Fruit fly (Drosophila melanogaster) whole organism, prepupa: ENCODE data around the gene CG10055.

Experiments used
- Blimp-1 ChIP-seq: fragments of 200-800 bp; sonication (Bioruptor generic); optimal IDR thresholded peaks from 3 replicates; lab custom pipeline; 2017; ENCODE audit warnings: missing biosample characterization, missing genetic modification characterization, mild to moderate bottlenecking, moderate library complexity, missing genetic modification reagents
- CG10669 ChIP-seq: fragments of 200-800 bp; sonication (Bioruptor generic); optimal IDR thresholded peaks from 3 replicates; lab custom pipeline; 2018; ENCODE audit warnings: missing biosample characterization, mild to moderate bottlenecking, missing genetic modification characterization, moderate library complexity
- CG11294 ChIP-seq: fragments of 200-800 bp; sonication (Bioruptor generic); IDR thresholded peaks from 2 replicates; pipeline ENCODE4 v1.3.6; 2022; ENCODE audit warnings: missing biosample characterization, missing genetic modification characterization
- CG11762 ChIP-seq: fragments of 200-800 bp; sonication (Bioruptor generic); optimal IDR thresholded peaks from 3 replicates; lab custom pipeline; 2016; ENCODE audit warnings: missing biosample characterization, missing genetic modification characterization; ENCODE audit not compliant: insufficient read depth
- CG11902 ChIP-seq: fragments of 200-800 bp; sonication (Bioruptor generic); optimal IDR thresholded peaks from 3 replicates; lab custom pipeline; 2016; ENCODE audit warnings: missing biosample characterization, missing genetic modification characterization
- CG15336 ChIP-seq: fragments of 200-800 bp; sonication (Bioruptor generic); IDR thresholded peaks from 2 replicates; pipeline ENCODE4 v1.3.6; 2022; ENCODE audit warnings: missing biosample characterization, missing genetic modification characterization
- CG1621 ChIP-seq: fragments of 200-800 bp; sonication (Bioruptor generic); optimal IDR thresholded peaks from 3 replicates; lab custom pipeline; 2018; ENCODE audit warnings: missing biosample characterization, mild to moderate bottlenecking, missing genetic modification characterization
- CG16779 ChIP-seq: fragments of 200-800 bp; sonication (Bioruptor generic); optimal IDR thresholded peaks from 3 replicates; lab custom pipeline; 2017; ENCODE audit warnings: missing biosample characterization, mild to moderate bottlenecking, missing genetic modification characterization
- CG3032 ChIP-seq: fragments of 200-800 bp; optimal IDR thresholded peaks from 2 replicates; lab custom pipeline; 2019; ENCODE audit warnings: missing biosample characterization, mild to moderate bottlenecking, missing genetic modification characterization, moderate library complexity
- CG32006 ChIP-seq: fragments of 200-800 bp; sonication (Bioruptor generic); optimal IDR thresholded peaks from 3 replicates; lab custom pipeline; 2017; ENCODE audit warnings: missing biosample characterization, mild to moderate bottlenecking, missing genetic modification characterization
- CG34406 ChIP-seq: fragments of 200-800 bp; sonication (Bioruptor generic); optimal IDR thresholded peaks from 3 replicates; lab custom pipeline; 2016; ENCODE audit warnings: missing biosample characterization, missing genetic modification characterization
- CG3919 ChIP-seq: fragments of 200-800 bp; sonication (Bioruptor generic); optimal IDR thresholded peaks from 3 replicates; lab custom pipeline; 2016; ENCODE audit warnings: missing biosample characterization, missing genetic modification characterization
- CG4318 ChIP-seq: fragments of 200-800 bp; sonication (Bioruptor generic); optimal IDR thresholded peaks from 3 replicates; lab custom pipeline; 2017; ENCODE audit warnings: missing biosample characterization, mild to moderate bottlenecking, missing genetic modification characterization
- CG6163 ChIP-seq: fragments of 200-800 bp; sonication (Bioruptor generic); IDR thresholded peaks from 3 replicates; pipeline ENCODE4 v1.3.6; 2022; ENCODE audit warnings: missing biosample characterization, missing genetic modification characterization
- CG6276 ChIP-seq: fragments of 200-800 bp; sonication (Bioruptor generic); optimal IDR thresholded peaks from 2 replicates; lab custom pipeline; 2017; ENCODE audit warnings: missing biosample characterization, mild to moderate bottlenecking, missing genetic modification characterization
- CG6792 ChIP-seq: fragments of 200-800 bp; sonication (Bioruptor generic); optimal IDR thresholded peaks from 3 replicates; lab custom pipeline; 2016; ENCODE audit warnings: missing biosample characterization, missing genetic modification characterization
- CG6808 ChIP-seq: fragments of 200-800 bp; sonication (Bioruptor generic); optimal IDR thresholded peaks from 3 replicates; lab custom pipeline; 2017; ENCODE audit warnings: missing biosample characterization, missing genetic modification characterization, mild to moderate bottlenecking, moderate library complexity, missing genetic modification reagents
- CG6854 ChIP-seq: fragments of 200-800 bp; sonication (Bioruptor generic); optimal IDR thresholded peaks from 2 replicates; lab custom pipeline; 2017; ENCODE audit warnings: missing biosample characterization, mild to moderate bottlenecking, missing genetic modification characterization
- CG7368 ChIP-seq: fragments of 200-800 bp; sonication (Bioruptor generic); optimal IDR thresholded peaks from 3 replicates; lab custom pipeline; 2016; ENCODE audit warnings: missing biosample characterization, missing genetic modification characterization
- CG8119 ChIP-seq: fragments of 200-800 bp; sonication (Bioruptor generic); IDR thresholded peaks from 3 replicates; pipeline ENCODE4 v1.3.6; 2022; ENCODE audit warnings: missing biosample characterization, missing genetic modification characterization
- CG8319 ChIP-seq: fragments of 200-800 bp; sonication (Bioruptor generic); optimal IDR thresholded peaks from 3 replicates; lab custom pipeline; 2016; ENCODE audit warnings: missing biosample characterization, missing genetic modification characterization
- CG8632 ChIP-seq: fragments of 200-800 bp; sonication (Bioruptor generic); optimal IDR thresholded peaks from 3 replicates; lab custom pipeline; 2016; ENCODE audit warnings: missing biosample characterization, missing genetic modification characterization
- CG9139 ChIP-seq: fragments of 200-800 bp; sonication (Bioruptor generic); optimal IDR thresholded peaks from 3 replicates; lab custom pipeline; 2017; ENCODE audit warnings: missing biosample characterization, mild to moderate bottlenecking, missing genetic modification characterization
- Eip75B ChIP-seq: fragments of 200-800 bp; sonication (Bioruptor generic); optimal IDR thresholded peaks from 3 replicates; lab custom pipeline; 2016; ENCODE audit warnings: missing biosample characterization, missing genetic modification characterization
- Eip78C ChIP-seq: fragments of 200-800 bp; sonication (Bioruptor generic); peaks from one replicate; lab custom pipeline; 2016; ENCODE audit warnings: missing biosample characterization, missing genetic modification characterization
- Eip93F ChIP-seq: fragments of 200-800 bp; sonication (Bioruptor generic); optimal IDR thresholded peaks from 2 replicates; lab custom pipeline; 2016; ENCODE audit warnings: missing biosample characterization, mild to moderate bottlenecking, missing genetic modification characterization
- Ets96B ChIP-seq: fragments of 200-800 bp; optimal IDR thresholded peaks from 2 replicates; lab custom pipeline; 2019; ENCODE audit warnings: missing biosample characterization, mild to moderate bottlenecking, missing genetic modification characterization, moderate library complexity
- Gug ChIP-seq: fragments of 200-800 bp; sonication (Bioruptor generic); IDR thresholded peaks from 2 replicates; pipeline ENCODE4 v1.3.6; 2022; ENCODE audit warnings: missing biosample characterization, missing genetic modification characterization
- Hr38 ChIP-seq: sonication (Bioruptor generic); optimal IDR thresholded peaks from 2 replicates; lab custom pipeline; 2016; ENCODE audit warnings: missing biosample characterization, missing genetic modification characterization
- Hr39 ChIP-seq: fragments of 200-800 bp; sonication (Bioruptor generic); optimal IDR thresholded peaks from 2 replicates; lab custom pipeline; 2016; ENCODE audit warnings: missing biosample characterization, missing genetic modification characterization
- Hr4 ChIP-seq: fragments of 200-800 bp; sonication (Bioruptor generic); optimal IDR thresholded peaks from 3 replicates; lab custom pipeline; 2016; ENCODE audit warnings: missing biosample characterization, missing genetic modification characterization
- Met ChIP-seq: fragments of 200-800 bp; sonication (Bioruptor generic); optimal IDR thresholded peaks from 3 replicates; lab custom pipeline; 2016; ENCODE audit warnings: missing biosample characterization, missing genetic modification characterization
- OdsH ChIP-seq: fragments of 200-800 bp; sonication (Bioruptor generic); optimal IDR thresholded peaks from 3 replicates; lab custom pipeline; 2016; ENCODE audit warnings: missing biosample characterization, missing genetic modification characterization
- Smox ChIP-seq: fragments of 200-800 bp; sonication (Bioruptor generic); optimal IDR thresholded peaks from 3 replicates; lab custom pipeline; 2016; ENCODE audit warnings: missing biosample characterization, missing genetic modification characterization
- Sox102F ChIP-seq: fragments of 200-800 bp; sonication (Bioruptor generic); optimal IDR thresholded peaks from 2 replicates; lab custom pipeline; 2016; ENCODE audit warnings: missing biosample characterization, mild to moderate bottlenecking, missing genetic modification characterization
- Sox15 ChIP-seq: fragments of 200-800 bp; sonication (Bioruptor generic); optimal IDR thresholded peaks from 3 replicates; lab custom pipeline; 2016; ENCODE audit warnings: missing biosample characterization, missing genetic modification characterization
- achi ChIP-seq: fragments of 200-800 bp; sonication (Bioruptor generic); optimal IDR thresholded peaks from 3 replicates; lab custom pipeline; 2016; ENCODE audit warnings: missing biosample characterization, missing genetic modification characterization
- eg ChIP-seq: fragments of 200-800 bp; sonication (Bioruptor generic); IDR thresholded peaks from 3 replicates; pipeline ENCODE4 v1.3.6; 2022; ENCODE audit warnings: missing biosample characterization, missing genetic modification characterization
- esn ChIP-seq: fragments of 200-800 bp; sonication (Bioruptor generic); optimal IDR thresholded peaks from 2 replicates; lab custom pipeline; 2016; ENCODE audit warnings: missing biosample characterization, mild to moderate bottlenecking, missing genetic modification characterization, moderate library complexity
- fd59A ChIP-seq: fragments of 200-800 bp; sonication (Bioruptor generic); optimal IDR thresholded peaks from 2 replicates; lab custom pipeline; 2017; ENCODE audit warnings: missing biosample characterization, mild to moderate bottlenecking, missing genetic modification characterization, missing genetic modification reagents
- fkh ChIP-seq: fragments of 200-800 bp; sonication (Bioruptor generic); optimal IDR thresholded peaks from 3 replicates; lab custom pipeline; 2017; ENCODE audit warnings: missing biosample characterization, mild to moderate bottlenecking, missing genetic modification characterization, moderate library complexity
- lz ChIP-seq: fragments of 200-800 bp; sonication (Bioruptor generic); optimal IDR thresholded peaks from 3 replicates; lab custom pipeline; 2016; ENCODE audit warnings: missing biosample characterization, missing genetic modification characterization
- net ChIP-seq: fragments of 200-800 bp; sonication (Bioruptor generic); optimal IDR thresholded peaks from 3 replicates; lab custom pipeline; 2016; ENCODE audit warnings: missing biosample characterization, missing genetic modification characterization
- salr ChIP-seq, 2 experiments: fragments of 200-800 bp; sonication (Bioruptor generic); optimal IDR thresholded peaks; 3 replicates each; lab custom pipeline; 2016 to 2018; ENCODE audit warnings: missing biosample characterization in 2 of 2, missing genetic modification characterization in 2 of 2, mild to moderate bottlenecking in 1 of 2
- ss ChIP-seq, 2 experiments: fragments of 200-800 bp; sonication (Bioruptor generic); optimal IDR thresholded peaks; 2 replicates in 1 of 2; 3 replicates in 1 of 2; lab custom pipeline; 2017 to 2018; ENCODE audit warnings: mild to moderate bottlenecking in 2 of 2, missing biosample characterization in 2 of 2, missing genetic modification characterization in 2 of 2, moderate library complexity in 1 of 2
- svp ChIP-seq: fragments of 200-800 bp; sonication (Bioruptor generic); peaks from one replicate; lab custom pipeline; 2016; ENCODE audit warnings: missing biosample characterization, missing genetic modification characterization
- topi ChIP-seq: fragments of 200-800 bp; sonication (Bioruptor generic); optimal IDR thresholded peaks from 3 replicates; lab custom pipeline; 2016; ENCODE audit warnings: missing biosample characterization, missing genetic modification characterization
- vri ChIP-seq: fragments of 200-800 bp; sonication (Bioruptor generic); optimal IDR thresholded peaks from 3 replicates; lab custom pipeline; 2016; ENCODE audit warnings: missing biosample characterization, mild to moderate bottlenecking, missing genetic modification characterization

Gene CG10055

DNA sequence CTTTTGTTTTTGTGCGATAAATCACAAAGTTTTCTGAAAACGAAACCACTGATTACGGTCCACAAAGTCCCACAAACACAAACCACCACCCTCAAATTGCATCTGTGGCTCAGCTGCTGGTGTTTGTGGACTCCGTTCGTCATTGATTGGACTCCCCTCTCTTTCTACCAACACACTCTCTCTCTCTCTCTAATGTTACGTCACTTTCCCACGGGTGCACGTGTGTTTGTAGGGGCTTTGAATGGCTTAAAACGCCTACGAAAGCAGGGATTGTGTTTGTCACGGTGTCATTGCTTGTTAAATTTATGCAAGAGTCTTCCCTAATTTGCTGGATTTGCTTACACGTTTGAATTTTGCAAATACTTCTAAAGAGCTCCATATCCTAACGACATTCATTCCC, 1.5 kb upstream of the CG10055 start:
- TF ChIP-seq vri (GFP tag; lab: Kevin White, UChicago) (peak; percentile 88), CG32006 (GFP tag; lab: Kevin White, UChicago) (no peak), Met (GFP tag; lab: Kevin White, UChicago) (no peak), CG8119 (GFP tag; lab: Robert Waterston, UW) (no peak), CG6163 (GFP tag; lab: Robert Waterston, UW) (no peak), OdsH (GFP tag; lab: Kevin White, UChicago) (no peak), esn (GFP tag; lab: Kevin White, UChicago) (no peak)
- TF ChIP-seq, all 60 proteins: peak for 1

DNA sequence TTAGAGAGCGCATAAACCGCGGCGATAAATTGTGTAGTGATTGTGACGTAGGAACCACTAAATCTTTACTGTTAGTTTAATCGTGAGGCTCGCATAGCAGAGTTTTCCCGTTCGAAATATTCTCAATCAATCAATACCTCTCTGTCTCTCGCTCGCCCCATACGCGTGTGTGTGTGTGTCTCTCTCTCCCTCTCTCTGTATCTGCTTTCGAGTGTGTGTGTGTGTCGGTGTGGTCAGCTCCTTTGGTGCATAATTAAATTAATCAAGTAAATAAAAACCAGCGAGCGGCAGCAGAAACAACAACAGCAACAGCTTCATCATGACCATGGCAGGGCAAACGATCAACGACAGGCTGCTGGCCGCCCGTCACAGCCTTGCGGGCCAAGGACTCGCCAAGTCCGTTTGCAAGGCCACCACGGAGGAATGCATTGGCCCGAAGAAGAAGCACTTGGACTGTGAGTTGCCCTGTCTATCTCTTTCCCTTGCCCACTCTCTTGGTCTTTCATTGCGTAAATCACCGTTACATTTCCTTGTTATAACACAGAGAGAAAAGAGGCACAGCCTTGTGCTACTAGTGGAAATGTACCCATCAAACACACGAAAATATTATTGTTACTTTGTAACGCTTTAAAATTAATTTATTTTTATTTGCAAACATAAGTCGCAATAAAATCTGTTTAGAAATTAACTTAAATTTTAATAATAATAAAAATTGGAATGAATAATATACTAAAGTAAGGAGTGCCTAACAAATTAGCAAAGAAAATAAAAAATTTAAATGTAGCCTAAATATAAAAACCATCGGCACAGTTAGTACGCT, 830 bp upstream of the CG10055 start:
- TF ChIP-seq lz (GFP tag; lab: Kevin White, UChicago) (peak; percentile 40), CG6792 (peak; percentile 27), Met (GFP tag; lab: Kevin White, UChicago) (no peak), CG6854 (GFP tag; lab: Kevin White, UChicago) (no peak), CG8319 (GFP tag; lab: Kevin White, UChicago) (peak; percentile 10), CG4318 (GFP tag; lab: Kevin White, UChicago) (peak; percentile 23), CG1621 (tag; lab: Kevin White, UChicago) (no peak), Hr38 (GFP tag; lab: Kevin White, UChicago) (no peak), Hr39 (GFP tag; lab: Kevin White, UChicago) (no peak), CG10669 (GFP tag; lab: Kevin White, UChicago) (peak; percentile 33), Smox (GFP tag; lab: Kevin White, UChicago) (no peak), Eip75B (GFP tag; lab: Kevin White, UChicago) (peak; percentile 48), net (peak; percentile 53), CG3919 (GFP tag; lab: Kevin White, UChicago) (no peak), fd59A (no peak), vri (GFP tag; lab: Kevin White, UChicago) (no peak), OdsH (GFP tag; lab: Kevin White, UChicago) (no peak), CG3032 (tag; lab: Kevin White, UChicago) (peak; percentile 25), CG6276 (GFP tag; lab: Kevin White, UChicago) (peak; percentile 36), CG6808 (GFP tag; lab: Kevin White, UChicago) (no peak), CG9139 (peak; percentile 2), Blimp-1 (GFP tag; lab: Kevin White, UChicago) (no peak), ss (GFP tag; optimal IDR thresholded peaks at IDR 0.05; lab: Kevin White, UChicago) (no peak), Eip78C (GFP tag; lab: Kevin White, UChicago) (peak; percentile 77), svp (peak; percentile 75), CG7368 (GFP tag; lab: Kevin White, UChicago) (peak; percentile 40), topi (GFP tag; lab: Kevin White, UChicago) (peak; percentile 28), CG11762 (GFP tag; lab: Kevin White, UChicago) (no peak), CG32006 (GFP tag; lab: Kevin White, UChicago) (no peak), CG8632 (GFP tag; lab: Kevin White, UChicago) (peak; percentile 15), fkh (no peak), Gug (no peak), Hr4 (GFP tag; lab: Kevin White, UChicago) (peak; percentile 60), CG11294 (GFP tag; lab: Robert Waterston, UW) (no peak), Sox102F (GFP tag; lab: Kevin White, UChicago) (peak; percentile 17), CG16779 (tag; lab: Kevin White, UChicago) (no peak), salr (GFP tag; optimal IDR thresholded peaks at IDR 0.05; lab: Kevin White, UChicago) (peak in 1 of 2 experiments; percentile 17), Ets96B (tag; lab: Kevin White, UChicago) (peak; percentile 16), eg (GFP tag; lab: Robert Waterston, UW) (no peak), CG34406 (GFP tag; lab: Kevin White, UChicago) (no peak), CG15336 (peak; percentile 57; the same call in 1 of the 2 replicates), esn (GFP tag; lab: Kevin White, UChicago) (peak; percentile 45), achi (GFP tag; lab: Kevin White, UChicago) (no peak), Eip93F (GFP tag; lab: Kevin White, UChicago) (no peak), Sox15 (GFP tag; lab: Kevin White, UChicago) (no peak), CG11902 (GFP tag; lab: Kevin White, UChicago) (no peak)
